Worm (Caenorhabditis elegans): ENCODE measurements around the gene madd-2.

madd-2 gene

ce11 chrV:1242432-1242831, 7.2 kb upstream of the madd-2 start:
- TF ChIP-seq aha-1 (tag): peak; percentile 66
- TF ChIP-seq egl-27 (tag; optimal IDR thresholded peaks at IDR 0.05): no peak

DNA sequence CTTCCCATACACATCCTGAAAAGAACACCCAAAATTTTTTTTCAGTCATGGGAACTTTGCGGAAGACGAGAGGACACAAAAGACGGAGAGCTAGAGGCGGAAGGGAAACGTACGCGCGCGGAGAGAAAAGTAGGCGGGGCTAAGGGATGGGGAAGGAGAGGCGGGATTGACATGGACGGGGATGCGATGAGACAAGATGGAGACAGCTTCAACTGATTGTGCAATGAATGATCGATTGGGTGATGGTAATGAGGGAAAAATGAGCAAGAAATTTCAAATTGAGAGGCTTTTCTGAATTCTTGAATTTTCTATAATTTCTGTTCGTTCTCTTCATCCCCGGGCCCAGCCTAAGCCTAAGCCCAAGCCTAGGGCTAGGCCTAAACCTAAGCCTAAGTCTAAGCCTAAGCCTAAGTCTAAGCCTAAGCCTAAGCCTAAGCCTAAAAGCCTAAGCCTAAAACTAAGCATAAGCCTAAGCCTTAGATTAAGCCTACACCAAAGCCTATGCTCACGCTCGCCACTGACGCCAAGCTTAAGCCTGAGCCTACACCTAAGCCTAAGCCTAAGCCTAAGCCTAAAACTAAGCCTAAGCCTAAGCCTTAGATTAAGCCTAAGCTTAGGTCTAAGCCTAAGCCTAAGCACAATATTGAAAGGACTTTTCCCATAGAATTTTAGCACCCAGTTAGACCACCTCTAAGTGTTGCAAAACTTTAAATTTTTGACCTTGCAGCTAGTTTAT, 1.2 kb upstream of the madd-2 start:
- peak in 1 of 2 experiments; percentile 61 for TF ChIP-seq unc-62 (GFP tag; optimal IDR thresholded peaks at IDR 0.05 in 1 of 2)
- no peak for TF ChIP-seq unc-62 (tag; optimal IDR thresholded peaks at IDR 0.05)
- no peak for TF ChIP-seq Y75B8A.6 (GFP tag; IDR thresholded peaks at IDR 0.05)

DNA sequence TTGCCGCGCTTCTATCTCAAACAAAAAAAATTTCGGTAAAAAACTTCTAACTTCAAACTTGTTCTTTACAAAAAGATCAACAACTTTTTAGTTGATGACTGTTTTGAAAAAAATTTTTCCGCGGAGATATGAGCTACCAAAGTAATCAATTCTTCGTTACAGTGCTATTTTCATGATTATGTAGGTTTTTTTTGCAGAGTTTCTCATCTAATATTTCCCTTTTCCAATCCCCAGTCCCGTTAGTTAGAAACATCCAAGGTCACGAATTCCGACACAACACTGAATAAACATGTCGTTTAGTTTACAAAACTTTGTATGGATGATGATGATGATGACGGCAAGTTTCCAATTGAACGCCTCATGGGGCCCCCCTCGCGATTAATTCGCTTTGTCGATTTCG, 2.7 kb downstream of the madd-2 start:
- TF ChIP-seq ctbp-1 (GFP tag; IDR thresholded peaks at IDR 0.05) (no peak), Y105C5A.15 (GFP tag; IDR thresholded peaks at IDR 0.05) (no peak), unc-62 (GFP tag; optimal IDR thresholded peaks at IDR 0.05 in 1 of 2) (peak in 1 of 2 experiments; percentile 81), unc-62 (tag; optimal IDR thresholded peaks at IDR 0.05) (no peak), aha-1 (tag) (peak; percentile 77)

- TF ChIP-seq lin-39 (tag; optimal IDR thresholded peaks at IDR 0.05) (no peak), php-3 (GFP tag; IDR thresholded peaks at IDR 0.05) (no peak), T20F7.1 (GFP tag; optimal IDR thresholded peaks at IDR 0.05) (no peak), F10B5.3 (tag; optimal IDR thresholded peaks at IDR 0.05) (no peak), cey-2 (tag; optimal IDR thresholded peaks at IDR 0.05; ENCODE audit: borderline replicate concordance, insufficient read depth) (no peak), skn-1 (tag; optimal IDR thresholded peaks at IDR 0.05) (no peak), hlh-30 (tag; optimal IDR thresholded peaks at IDR 0.05; ENCODE audit: insufficient read depth) (no peak), lsy-2 (tag; optimal IDR thresholded peaks at IDR 0.05) (no peak), zip-11 (GFP tag; IDR thresholded peaks at IDR 0.05) (no peak)
Measured at ce11 chrV:1230540-1230939, 4.7 kb downstream of the madd-2 start.

- TF ChIP-seq set-16 (GFP tag; IDR thresholded peaks at IDR 0.05) (peak; percentile 20; the same call in 1 of the 2 replicates), Y75B8A.6 (GFP tag; IDR thresholded peaks at IDR 0.05) (no peak), unc-62 (GFP tag; optimal IDR thresholded peaks at IDR 0.05 in 1 of 2) (peak in 1 of 2 experiments; percentile 94), unc-62 (tag; optimal IDR thresholded peaks at IDR 0.05) (no peak), daf-19 (GFP tag; conservative IDR thresholded peaks at IDR 0.05) (no peak), daf-16 (GFP tag; optimal IDR thresholded peaks at IDR 0.05) (peak in 1 of 2 experiments; percentile 95), daf-16 (tag; optimal IDR thresholded peaks at IDR 0.05) (no peak), nhr-11 (tag; optimal IDR thresholded peaks at IDR 0.05) (peak; percentile 66), hlh-11 (tag; optimal IDR thresholded peaks at IDR 0.05) (peak; percentile 46), fkh-10 (GFP tag; optimal IDR thresholded peaks at IDR 0.05) (no peak), hmg-1.1 (GFP tag; IDR thresholded peaks at IDR 0.05) (no peak), ZK546.5 (tag; optimal IDR thresholded peaks at IDR 0.05) (no peak), hlh-30 (tag; optimal IDR thresholded peaks at IDR 0.05; ENCODE audit: insufficient read depth) (peak; percentile 11), hif-1 (tag; optimal IDR thresholded peaks at IDR 0.05) (peak in 1 of 2 experiments; percentile 17), lin-13 (GFP tag; optimal IDR thresholded peaks at IDR 0.05) (no peak), T26A8.4 (GFP tag; IDR thresholded peaks at IDR 0.05) (no peak), nhr-237 (tag; optimal IDR thresholded peaks at IDR 0.05) (no peak)
Measured at ce11 chrV:1228884-1229662, 6.2 kb downstream of the madd-2 start.
